Worm (Caenorhabditis elegans): ENCODE data around the gene fbxa-215.

Gene fbxa-215

DNA sequence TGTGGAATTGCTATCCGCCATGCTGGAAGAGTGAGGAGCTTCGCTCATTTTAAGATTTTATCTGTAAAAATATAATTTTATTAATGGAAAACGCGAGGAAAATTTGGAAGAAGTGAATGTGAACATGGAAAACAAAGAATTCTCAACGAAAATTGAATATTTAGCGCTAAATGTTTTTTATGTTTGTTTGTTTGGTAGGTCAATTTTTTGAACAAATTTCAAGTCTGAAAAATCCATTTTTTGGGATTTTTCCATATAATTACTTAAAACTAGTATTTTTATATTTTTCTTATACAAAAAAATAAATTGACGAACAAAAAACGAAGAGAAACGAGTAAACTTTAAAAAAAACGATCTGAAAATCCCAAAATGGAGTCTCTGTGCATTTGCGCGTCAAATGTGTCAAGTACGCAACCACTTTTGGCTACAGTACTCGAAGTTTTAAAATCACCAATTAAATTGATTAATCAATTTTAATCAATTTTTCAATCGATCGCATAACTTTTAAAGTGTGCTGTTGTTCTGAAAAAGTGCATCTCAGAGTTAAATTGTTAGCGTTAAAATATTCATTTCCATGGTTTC lies at the start of gene fbxa-215:
Gene fbxa-215, minus strand, starts transcription at position 61 of the 582 bp plus-strand sequence.
- no peak for TF ChIP-seq nhr-23 (tag; optimal IDR thresholded peaks at IDR 0.05)
- no peak for TF ChIP-seq fos-1 (tag; optimal IDR thresholded peaks at IDR 0.05)
- no peak for TF ChIP-seq sea-2 (GFP tag; optimal IDR thresholded peaks at IDR 0.05)

DNA sequence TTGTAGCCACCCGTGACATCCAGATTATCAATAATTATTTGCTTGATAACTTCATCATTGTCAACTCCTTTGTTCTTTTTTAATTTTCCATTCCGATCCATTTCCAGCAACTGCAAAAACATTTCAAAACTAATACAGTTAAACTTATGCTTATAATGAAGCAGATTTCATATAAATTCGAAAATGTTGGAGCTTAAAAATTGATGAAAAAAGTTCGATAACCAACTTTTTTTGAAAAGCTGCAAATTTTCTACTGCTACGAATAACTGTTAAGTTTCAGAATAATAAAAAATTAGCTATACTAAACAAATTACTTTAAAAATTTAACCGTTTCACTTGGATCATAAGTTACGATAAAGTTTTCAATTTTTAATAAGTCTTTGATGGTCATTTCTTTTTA lies 49.6 kb upstream of the fbxa-215 start, which contains the start of gene C47A4.1:
Gene C47A4.1, minus strand, starts transcription at position 101 of the 400 bp plus-strand sequence.
- TF ChIP-seq fkh-2 (tag; optimal IDR thresholded peaks at IDR 0.05): no peak
- TF ChIP-seq snpc-4 (tag; optimal IDR thresholded peaks at IDR 0.05): no peak
- no peak for TF ChIP-seq hmg-11 (tag; optimal IDR thresholded peaks at IDR 0.05)
- TF ChIP-seq mdl-1 (tag; optimal IDR thresholded peaks at IDR 0.05): no peak
- TF ChIP-seq jun-1 (tag; optimal IDR thresholded peaks at IDR 0.05): no peak
- TF ChIP-seq daf-12 (tag; optimal IDR thresholded peaks at IDR 0.05): no peak
- TF ChIP-seq zag-1 (tag; optimal IDR thresholded peaks at IDR 0.05): no peak
- no peak for TF ChIP-seq nhr-76 (tag; optimal IDR thresholded peaks at IDR 0.05)
- TF ChIP-seq elt-3 (tag; optimal IDR thresholded peaks at IDR 0.05): no peak

DNA sequence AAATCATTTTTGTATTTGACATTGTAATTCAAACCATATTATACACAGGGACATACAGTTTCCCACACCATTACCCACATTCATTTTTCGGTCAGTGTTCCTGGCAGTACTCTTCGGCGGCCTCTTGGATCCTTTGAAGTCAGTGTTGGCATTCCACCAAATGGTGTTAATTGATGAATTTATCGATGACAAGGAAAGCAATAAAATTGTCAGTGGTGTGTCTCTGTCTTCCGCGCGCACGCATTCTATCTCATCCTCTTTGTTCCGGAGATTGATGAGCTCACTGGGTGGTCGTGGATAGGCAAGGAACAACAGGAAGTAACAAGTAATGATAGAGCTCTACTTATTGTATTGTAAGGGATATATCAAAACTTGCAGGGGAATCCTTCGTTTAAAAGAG lies 43.7 kb upstream of the fbxa-215 start:
- TF ChIP-seq fkh-10 (GFP tag; optimal IDR thresholded peaks at IDR 0.05) (no peak), ztf-4 (tag; optimal IDR thresholded peaks at IDR 0.05) (no peak), sea-2 (GFP tag; optimal IDR thresholded peaks at IDR 0.05) (no peak), snpc-4 (tag; optimal IDR thresholded peaks at IDR 0.05) (no peak), nhr-76 (tag; optimal IDR thresholded peaks at IDR 0.05) (no peak), nhr-11 (tag; optimal IDR thresholded peaks at IDR 0.05) (no peak), zag-1 (tag; optimal IDR thresholded peaks at IDR 0.05) (no peak), eor-1 (tag; optimal IDR thresholded peaks at IDR 0.05) (no peak), nhr-77 (tag; optimal IDR thresholded peaks at IDR 0.05) (no peak), unc-62 (GFP tag; optimal IDR thresholded peaks at IDR 0.05) (no peak), pqm-1 (tag; optimal IDR thresholded peaks at IDR 0.05) (no peak), aly-2 (tag; optimal IDR thresholded peaks at IDR 0.05) (no peak), nhr-12 (tag; optimal IDR thresholded peaks at IDR 0.05) (no peak)

DNA sequence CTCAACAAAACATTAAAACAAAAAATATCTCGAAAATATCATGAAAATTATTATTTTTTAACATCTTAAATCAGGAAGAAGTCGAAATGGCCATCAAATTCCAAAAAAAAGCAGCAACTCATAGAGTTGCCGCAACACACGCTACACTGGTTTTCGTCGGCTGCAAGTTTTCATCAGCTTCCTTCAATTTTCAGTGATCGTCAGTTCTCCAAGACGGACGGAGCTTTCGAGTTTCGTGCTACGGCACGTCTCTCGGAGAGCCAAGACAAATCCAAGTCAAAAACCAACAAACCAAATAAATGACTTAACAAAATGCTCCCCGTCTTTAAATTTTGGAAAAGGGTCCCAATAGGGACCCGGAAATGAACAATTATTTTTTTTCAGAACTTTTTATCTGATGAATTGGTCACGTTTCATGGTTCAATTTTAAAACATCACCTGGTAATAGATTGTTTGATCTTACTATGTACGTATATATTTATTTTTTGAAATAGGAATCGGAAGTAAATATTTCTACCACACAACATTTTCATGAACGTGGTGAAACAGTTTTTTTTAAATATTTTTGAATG lies 42.4 kb upstream of the fbxa-215 start:
- TF ChIP-seq ztf-11 (tag; optimal IDR thresholded peaks at IDR 0.05) (no peak), nhr-23 (tag; optimal IDR thresholded peaks at IDR 0.05) (no peak), egl-5 (tag; optimal IDR thresholded peaks at IDR 0.05) (no peak), snpc-4 (tag; optimal IDR thresholded peaks at IDR 0.05) (peak; percentile 33), unc-39 (tag; optimal IDR thresholded peaks at IDR 0.05) (no peak)

DNA sequence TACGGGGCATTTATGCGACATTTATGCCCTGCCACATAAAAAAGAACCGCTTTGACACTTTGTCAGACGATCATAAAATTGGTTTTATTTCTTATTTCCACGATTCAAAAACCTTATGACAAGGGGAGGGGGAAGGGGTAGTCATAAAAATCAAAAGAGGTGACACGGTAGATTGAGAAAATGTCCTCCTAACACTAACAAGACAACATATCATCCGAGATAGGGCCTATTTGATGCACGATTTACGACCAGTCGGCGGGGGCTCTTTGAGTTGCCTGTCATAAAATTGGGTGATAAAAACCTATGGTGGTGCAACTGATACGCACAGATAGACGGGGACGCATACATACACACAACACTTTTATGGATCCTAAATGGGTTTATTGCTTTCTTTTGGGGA lies 41.2 kb upstream of the fbxa-215 start:
- TF ChIP-seq elt-2 (tag; optimal IDR thresholded peaks at IDR 0.05) (peak; percentile 97), pqm-1 (tag; optimal IDR thresholded peaks at IDR 0.05) (peak; percentile 88), nhr-25 (tag; optimal IDR thresholded peaks at IDR 0.05) (no peak)

DNA sequence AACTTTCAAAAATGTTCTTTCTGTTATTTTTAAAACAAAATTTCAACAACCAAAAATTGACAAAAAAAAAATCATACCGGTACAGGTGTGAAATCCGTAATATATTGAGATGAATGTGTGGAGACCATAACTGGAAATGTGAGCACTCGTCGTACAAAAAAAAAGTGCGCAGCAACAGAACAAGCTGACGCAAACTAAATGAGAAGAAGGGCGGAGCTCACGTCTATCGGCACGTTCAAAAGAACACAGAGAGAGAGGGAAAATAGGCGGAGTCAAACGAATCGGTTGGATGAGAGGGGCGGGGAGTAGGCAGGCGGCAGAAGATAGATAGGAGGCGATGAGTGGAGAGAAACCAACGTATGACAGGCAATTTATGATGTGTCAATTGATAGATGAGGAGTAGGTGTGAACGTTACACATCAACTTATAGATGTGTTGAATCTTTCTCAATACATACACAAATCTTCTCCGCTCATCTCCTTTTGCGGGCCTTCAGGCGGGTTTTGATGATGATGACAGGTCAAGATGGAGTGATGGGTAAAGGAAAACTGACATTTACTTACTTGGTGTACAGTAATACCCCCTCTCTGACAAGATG lies 37.2 kb upstream of the fbxa-215 start, which contains the start of gene tlp-1:
Gene tlp-1, minus strand, starts transcription at position 255 of the 598 bp plus-strand sequence.
- TF ChIP-seq ZK546.5 (tag; optimal IDR thresholded peaks at IDR 0.05) (no peak), nhr-28 (tag; optimal IDR thresholded peaks at IDR 0.05) (no peak), nhr-77 (tag; optimal IDR thresholded peaks at IDR 0.05) (no peak), lsy-12 (tag; optimal IDR thresholded peaks at IDR 0.05) (no peak), unc-62 (GFP tag; optimal IDR thresholded peaks at IDR 0.05) (peak; percentile 94), jun-1 (tag; optimal IDR thresholded peaks at IDR 0.05) (no peak), egl-27 (tag; optimal IDR thresholded peaks at IDR 0.05) (no peak), ztf-4 (tag; optimal IDR thresholded peaks at IDR 0.05) (no peak), tbx-2 (tag; optimal IDR thresholded peaks at IDR 0.05) (no peak), fos-1 (tag; optimal IDR thresholded peaks at IDR 0.05) (no peak), ztf-11 (tag; optimal IDR thresholded peaks at IDR 0.05) (no peak), mml-1 (tag; optimal IDR thresholded peaks at IDR 0.05) (no peak), nhr-23 (tag; optimal IDR thresholded peaks at IDR 0.05) (no peak), eor-1 (tag; optimal IDR thresholded peaks at IDR 0.05) (no peak), snpc-4 (tag; optimal IDR thresholded peaks at IDR 0.05) (no peak), elt-1 (tag; optimal IDR thresholded peaks at IDR 0.05) (peak; percentile 69), sea-2 (GFP tag; optimal IDR thresholded peaks at IDR 0.05) (no peak), elt-3 (tag; optimal IDR thresholded peaks at IDR 0.05) (no peak), lin-15B (tag; optimal IDR thresholded peaks at IDR 0.05) (no peak), fkh-10 (GFP tag; optimal IDR thresholded peaks at IDR 0.05) (no peak), nhr-43 (tag; optimal IDR thresholded peaks at IDR 0.05; ENCODE audit: poor library complexity, severe bottlenecking) (peak; percentile 68), nhr-237 (tag; optimal IDR thresholded peaks at IDR 0.05) (no peak), nhr-11 (tag; optimal IDR thresholded peaks at IDR 0.05) (no peak), pqm-1 (tag; optimal IDR thresholded peaks at IDR 0.05) (no peak), lin-39 (tag; optimal IDR thresholded peaks at IDR 0.05) (peak; percentile 86), skn-1 (tag; optimal IDR thresholded peaks at IDR 0.05) (no peak), elt-2 (tag; optimal IDR thresholded peaks at IDR 0.05) (peak; percentile 6), nfya-1 (tag; optimal IDR thresholded peaks at IDR 0.05; ENCODE audit: insufficient read depth) (peak; percentile 98)

Data from whole organism, L3 larva.